Worm (Caenorhabditis elegans) whole organism, L4 larva: Measurements from ENCODE around the gene ncr-1.

Experiments used
- ama-1 ChIP-seq: fragments of 150-350 bp; optimal IDR thresholded peaks from 2 replicates; lab custom pipeline; 2014; ENCODE audit warnings: inconsistent platforms, mixed read lengths
- ceh-44 ChIP-seq: fragments of 200-800 bp; sonication (Bioruptor generic); IDR thresholded peaks from 2 replicates; pipeline ENCODE4 v1.3.6; 2022; ENCODE audit warnings: missing genetic modification reagents, missing genetic modification characterization, missing compliant biosample characterization
- ceh-82 ChIP-seq: sonication (generic microtip); optimal IDR thresholded peaks from 2 replicates; lab custom pipeline; 2017; ENCODE audit warnings: missing biosample characterization, missing genetic modification characterization
- hif-1 ChIP-seq, 2 experiments: sonication (generic microtip); optimal IDR thresholded peaks; 2 replicates each; lab custom pipeline; 2016 to 2017; ENCODE audit warnings: missing compliant biosample characterization in 2 of 2, missing genetic modification characterization in 2 of 2, missing genetic modification reagents in 2 of 2, missing genotype in 2 of 2, mild to moderate bottlenecking in 1 of 2
- madf-9 ChIP-seq: fragments of 200-800 bp; sonication (Bioruptor generic); conservative IDR thresholded peaks from 2 replicates; pipeline ENCODE4 v1.3.6; 2022; ENCODE audit warnings: missing genetic modification reagents, missing genetic modification characterization, missing compliant biosample characterization
- nhr-41 ChIP-seq: fragments of 200-800 bp; sonication (Bioruptor generic); IDR thresholded peaks from 2 replicates; pipeline ENCODE4 v1.3.6; 2022; ENCODE audit warnings: missing genetic modification reagents, missing genetic modification characterization, missing compliant biosample characterization
- snpc-4 ChIP-seq: fragments of 150-350 bp; optimal IDR thresholded peaks from 2 replicates; lab custom pipeline; 2014; ENCODE audit warnings: missing biosample characterization, missing genetic modification characterization
- zag-1 ChIP-seq: fragments of 150-350 bp; optimal IDR thresholded peaks from 2 replicates; lab custom pipeline; 2014; ENCODE audit warnings: missing biosample characterization, missing genetic modification characterization

DNA sequence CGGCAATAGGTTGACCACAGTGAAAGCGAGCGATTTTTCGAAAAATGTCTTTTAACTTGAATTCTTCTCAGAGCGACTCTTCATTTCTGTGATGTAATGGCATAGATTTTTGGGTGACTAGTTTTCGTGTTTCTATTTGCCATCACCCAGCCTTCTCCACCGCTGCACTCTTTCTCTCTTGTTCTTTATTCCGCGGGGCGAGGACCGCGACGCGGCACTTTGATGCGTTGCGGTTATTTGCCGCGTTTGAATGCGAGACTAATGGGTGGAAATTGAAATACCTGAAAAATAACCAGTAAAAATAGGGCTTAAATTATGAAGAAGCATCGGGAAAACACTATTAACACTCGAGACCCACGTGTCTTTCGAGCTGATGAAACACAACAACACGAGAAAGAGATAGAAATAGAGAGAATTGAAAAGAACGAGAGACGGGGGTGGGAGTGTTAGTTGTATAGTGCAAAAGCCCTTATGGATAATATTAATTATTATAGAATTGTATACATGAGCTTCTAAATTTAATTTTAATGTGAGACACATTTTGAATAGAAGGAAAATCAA lies 15.5 kb upstream of the ncr-1 start, which contains the start of gene dgk-2:
- TF ChIP-seq nhr-41 (GFP tag; lab: Robert Waterston, UW) (no peak), hif-1 (tag; optimal IDR thresholded peaks at IDR 0.05; lab: Kevin White, UChicago) (peak in 1 of 2 experiments; percentile 3), snpc-4 (no peak), ceh-44 (GFP tag; lab: Robert Waterston, UW) (no peak), madf-9 (GFP tag; lab: Robert Waterston, UW) (no peak), ceh-82 (no peak), ama-1 (no peak), zag-1 (tag; lab: Kevin White, UChicago) (no peak)
